Fruit fly (Drosophila melanogaster) whole organism, wandering third instar larva: ENCODE data around the gene ZC3H3.

Experiments used
- CG9705 ChIP-seq: fragments of 200-800 bp; sonication (Bioruptor generic); optimal IDR thresholded peaks from 2 replicates; lab custom pipeline; 2018; ENCODE audit warnings: missing biosample characterization, mild to moderate bottlenecking, missing genetic modification characterization
- Dfd ChIP-seq: fragments of >200 bp; optimal IDR thresholded peaks from 2 replicates; lab custom pipeline; 2017; ENCODE audit warnings: missing biosample characterization, missing genetic modification characterization
- Hr78 ChIP-seq: fragments of >200 bp; optimal IDR thresholded peaks from 2 replicates; lab custom pipeline; 2017; ENCODE audit warnings: missing biosample characterization, missing genetic modification characterization
- Myc ChIP-seq: fragments of >200 bp; optimal IDR thresholded peaks from 2 replicates; lab custom pipeline; 2017
- Vsx2 ChIP-seq: fragments of 200-300, 225-300 bp; sonication (Bioruptor generic); optimal IDR thresholded peaks from 2 replicates; lab custom pipeline; 2018; ENCODE audit warnings: missing biosample characterization, missing genetic modification characterization; ENCODE audit not compliant: partially characterized antibody
- br ChIP-seq: fragments of 200-800 bp; sonication (Bioruptor generic); optimal IDR thresholded peaks from 2 replicates; lab custom pipeline; 2016; ENCODE audit warnings: missing biosample characterization, missing genetic modification characterization
- h ChIP-seq: fragments of 200-800 bp; sonication (Bioruptor generic); optimal IDR thresholded peaks from 3 replicates; lab custom pipeline; 2016; ENCODE audit warnings: missing biosample characterization, mild to moderate bottlenecking, missing genetic modification characterization
- jim ChIP-seq: fragments of 175-275, 200-325 bp; sonication (Bioruptor generic); optimal IDR thresholded peaks from 2 replicates; lab custom pipeline; 2016; ENCODE audit warnings: missing biosample characterization, mild to moderate bottlenecking, missing genetic modification characterization
- lola ChIP-seq: fragments of >200 bp; optimal IDR thresholded peaks from 2 replicates; lab custom pipeline; 2017; ENCODE audit warnings: missing biosample characterization, missing genetic modification characterization
- psq ChIP-seq: fragments of 200-800 bp; sonication (Bioruptor generic); optimal IDR thresholded peaks from 3 replicates; lab custom pipeline; 2017; ENCODE audit warnings: missing biosample characterization, mild to moderate bottlenecking, missing genetic modification characterization, moderate library complexity
- sv ChIP-seq: fragments of 200-800 bp; sonication (Bioruptor generic); optimal IDR thresholded peaks from 3 replicates; lab custom pipeline; 2016; ENCODE audit warnings: missing biosample characterization, missing genetic modification characterization
- tai ChIP-seq: sonication (Bioruptor generic); optimal IDR thresholded peaks from 2 replicates; lab custom pipeline; 2016; ENCODE audit warnings: missing biosample characterization, missing genetic modification characterization
- usp ChIP-seq: fragments of >200 bp; optimal IDR thresholded peaks from 2 replicates; lab custom pipeline; 2017; ENCODE audit warnings: missing biosample characterization, missing genetic modification characterization

DNA sequence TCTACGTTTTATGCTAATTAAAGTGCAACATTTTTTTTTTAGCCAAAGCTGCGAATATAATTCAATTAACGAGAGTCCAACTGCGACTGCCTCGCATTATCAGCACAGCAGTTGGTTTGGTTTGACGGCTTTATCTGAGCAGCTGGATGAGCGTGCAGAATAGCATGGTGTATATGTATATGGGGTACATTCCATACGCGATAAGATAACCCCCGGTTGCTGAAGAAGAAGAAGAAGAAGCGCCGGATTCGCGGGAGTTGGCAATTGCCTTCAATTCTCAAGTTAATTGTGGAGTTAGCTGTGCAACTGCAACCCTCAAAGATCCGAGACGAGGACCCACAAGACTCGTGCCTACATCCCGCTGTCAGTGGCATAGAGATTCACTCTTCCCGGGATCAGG is 35.9 kb upstream of the ZC3H3 start:
- TF ChIP-seq lola (GFP tag; lab: Kevin White, UChicago) (no peak), h (GFP tag; lab: Kevin White, UChicago) (peak; percentile 3), jim (GFP tag; lab: Kevin White, UChicago) (no peak), Vsx2 (GFP tag; lab: Kevin White, UChicago) (no peak), usp (no peak), sv (GFP tag; lab: Kevin White, UChicago) (no peak), Myc (lab: Kevin White, UChicago) (no peak), Dfd (no peak), br (no peak), Hr78 (GFP tag; lab: Kevin White, UChicago) (no peak), tai (GFP tag; lab: Kevin White, UChicago) (no peak), psq (no peak), CG9705 (GFP tag; lab: Kevin White, UChicago) (no peak)
